Fruit fly (Drosophila melanogaster) whole organism, embryonic: ENCODE results near the gene CG5521.

Experiments used
- Blimp-1 ChIP-seq: fragments of 200-800 bp; sonication (Bioruptor generic); optimal IDR thresholded peaks from 3 replicates; lab custom pipeline; 2018; ENCODE audit warnings: missing biosample characterization, missing genetic modification characterization, mild to moderate bottlenecking, moderate library complexity, missing genetic modification reagents
- CG11504 ChIP-seq: fragments of 200-800 bp; sonication (Bioruptor generic); optimal IDR thresholded peaks from 3 replicates; lab custom pipeline; 2019; ENCODE audit warnings: missing biosample characterization, mild to moderate bottlenecking, missing genetic modification characterization, moderate library complexity
- CG12299 ChIP-seq: fragments of 200-800 bp; sonication (Bioruptor generic); optimal IDR thresholded peaks from 2 replicates; lab custom pipeline; 2018; ENCODE audit warnings: missing biosample characterization, mild to moderate bottlenecking, missing genetic modification characterization
- CG14710 ChIP-seq: fragments of 200-800 bp; sonication (Bioruptor generic); optimal IDR thresholded peaks from 3 replicates; lab custom pipeline; 2019; ENCODE audit warnings: missing biosample characterization, mild to moderate bottlenecking, missing genetic modification characterization, moderate library complexity
- CG15601 ChIP-seq: fragments of 200-800 bp; sonication (Bioruptor generic); optimal IDR thresholded peaks from 3 replicates; lab custom pipeline; 2019; ENCODE audit warnings: missing biosample characterization, mild to moderate bottlenecking, missing genetic modification characterization, moderate library complexity
- CG16813 ChIP-seq: fragments of 200-800 bp; sonication (Bioruptor generic); IDR thresholded peaks from 3 replicates; pipeline ENCODE4 v1.3.6; 2022; ENCODE audit warnings: missing biosample characterization, missing genetic modification characterization; ENCODE audit not compliant: partially characterized antibody
- CG16863 ChIP-seq: fragments of 200-800 bp; sonication (Bioruptor generic); optimal IDR thresholded peaks from 3 replicates; lab custom pipeline; 2016; ENCODE audit warnings: missing biosample characterization, missing genetic modification characterization
- CG17361 ChIP-seq: fragments of 200-800 bp; sonication (Bioruptor generic); IDR thresholded peaks from 3 replicates; pipeline ENCODE4 v1.3.6; 2022; ENCODE audit warnings: missing biosample characterization, missing genetic modification characterization
- CG17568 ChIP-seq: fragments of 200-800 bp; sonication (Bioruptor generic); optimal IDR thresholded peaks from 2 replicates; lab custom pipeline; 2018; ENCODE audit warnings: missing biosample characterization, mild to moderate bottlenecking, missing genetic modification characterization, moderate library complexity
- CG2678 ChIP-seq: fragments of 200-800 bp; sonication (Bioruptor generic); optimal IDR thresholded peaks from 3 replicates; lab custom pipeline; 2019; ENCODE audit warnings: missing biosample characterization, mild to moderate bottlenecking, missing genetic modification characterization, moderate library complexity
- CG30020 ChIP-seq: fragments of 200-800 bp; optimal IDR thresholded peaks from 2 replicates; lab custom pipeline; 2019; ENCODE audit warnings: missing biosample characterization, mild to moderate bottlenecking, missing genetic modification characterization, moderate library complexity
- CG33557 ChIP-seq: fragments of 200-800 bp; sonication (Bioruptor generic); optimal IDR thresholded peaks from 2 replicates; lab custom pipeline; 2019; ENCODE audit warnings: missing biosample characterization, mild to moderate bottlenecking, missing genetic modification characterization, moderate library complexity
- CG4360 ChIP-seq: fragments of 200-800 bp; sonication (Bioruptor generic); IDR thresholded peaks from 2 replicates; pipeline ENCODE4 v1.3.6; 2022; ENCODE audit warnings: missing biosample characterization, missing genetic modification characterization
- CG4404 ChIP-seq: fragments of 200-800 bp; sonication (Bioruptor generic); IDR thresholded peaks from 2 replicates; pipeline ENCODE4 v1.3.6; 2022; ENCODE audit warnings: missing biosample characterization, missing genetic modification characterization
- CG4854 ChIP-seq: fragments of 200-800 bp; sonication (Bioruptor generic); optimal IDR thresholded peaks from 2 replicates; lab custom pipeline; 2016; ENCODE audit warnings: missing biosample characterization, missing genetic modification characterization, inconsistent platforms
- CG7372 ChIP-seq: fragments of 200-800 bp; sonication (Bioruptor generic); IDR thresholded peaks from 2 replicates; pipeline ENCODE4 v1.3.6; 2022; ENCODE audit warnings: missing biosample characterization, missing genetic modification characterization
- CG7963 ChIP-seq: fragments of 200-800 bp; sonication (Bioruptor generic); IDR thresholded peaks from 3 replicates; pipeline ENCODE4 v1.3.6; 2022; ENCODE audit warnings: missing biosample characterization, missing genetic modification characterization; ENCODE audit not compliant: partially characterized antibody
- CG8281 ChIP-seq: fragments of 200-800 bp; sonication (Bioruptor generic); optimal IDR thresholded peaks from 2 replicates; lab custom pipeline; 2018; ENCODE audit warnings: missing biosample characterization, mild to moderate bottlenecking, missing genetic modification characterization, moderate library complexity
- Camta ChIP-seq: fragments of 200-800 bp; sonication (Bioruptor generic); optimal IDR thresholded peaks from 2 replicates; lab custom pipeline; 2016; ENCODE audit warnings: missing biosample characterization, missing genetic modification characterization
- Dll ChIP-seq: fragments of 200-800 bp; sonication (Bioruptor generic); IDR thresholded peaks from 4 replicates; pipeline ENCODE4 v1.3.6; 2022; ENCODE audit warnings: missing biosample characterization, missing genetic modification characterization; ENCODE audit not compliant: partially characterized antibody
- Doc3 ChIP-seq: fragments of 200-800 bp; sonication (Bioruptor generic); IDR thresholded peaks from 3 replicates; pipeline ENCODE4 v1.3.6; 2022; ENCODE audit warnings: missing biosample characterization, missing genetic modification characterization; ENCODE audit not compliant: partially characterized antibody
- Dp ChIP-seq: fragments of 200-800 bp; sonication (Bioruptor generic); optimal IDR thresholded peaks from 2 replicates; lab custom pipeline; 2018; ENCODE audit warnings: missing biosample characterization, mild to moderate bottlenecking, missing genetic modification characterization, moderate library complexity
- Eip74EF ChIP-seq, 2 experiments: fragments of 200-800 bp in 1 of 2; fragments of >200 bp in 1 of 2; sonication (Bioruptor generic) in 1 of 2; optimal IDR thresholded peaks; 2 replicates each; lab custom pipeline; 2017 to 2019; ENCODE audit warnings: missing biosample characterization in 2 of 2, missing genetic modification characterization in 2 of 2, mild to moderate bottlenecking in 1 of 2, moderate library complexity in 1 of 2
- H2.0 ChIP-seq: fragments of 200-800 bp; sonication (Bioruptor generic); IDR thresholded peaks from 2 replicates; pipeline ENCODE4 v1.3.6; 2022; ENCODE audit warnings: missing biosample characterization, missing genetic modification characterization
- HmgZ ChIP-seq: fragments of 200-800 bp; sonication (Bioruptor generic); optimal IDR thresholded peaks from 2 replicates; lab custom pipeline; 2018; ENCODE audit warnings: missing biosample characterization, mild to moderate bottlenecking, missing genetic modification characterization
- Med ChIP-seq: fragments of 200-800 bp; sonication (Bioruptor generic); peaks from one replicate; lab custom pipeline; 2016; ENCODE audit warnings: missing biosample characterization, missing genetic modification characterization, mild to moderate bottlenecking, inconsistent platforms, moderate library complexity
- Myb ChIP-seq: fragments of 200-800 bp; sonication (Bioruptor generic); optimal IDR thresholded peaks from 2 replicates; lab custom pipeline; 2016; ENCODE audit warnings: missing biosample characterization, missing genetic modification characterization
- Nf-YC ChIP-seq: fragments of 200-800 bp; optimal IDR thresholded peaks from 3 replicates; lab custom pipeline; 2019; ENCODE audit warnings: missing biosample characterization, mild to moderate bottlenecking, missing genetic modification characterization, moderate library complexity
- Opbp ChIP-seq: fragments of 200-800 bp; sonication (Bioruptor generic); IDR thresholded peaks from 3 replicates; pipeline ENCODE4 v1.3.6; 2022; ENCODE audit warnings: missing biosample characterization, missing genetic modification characterization; ENCODE audit not compliant: partially characterized antibody
- Pdp1 ChIP-seq, 2 experiments: fragments of 200-800 bp; sonication (Bioruptor generic); optimal IDR thresholded peaks; 3 replicates each; lab custom pipeline; 2016; ENCODE audit warnings: missing biosample characterization in 2 of 2, missing genetic modification characterization in 2 of 2, mild to moderate bottlenecking in 1 of 2, moderate library complexity in 1 of 2
- Rx ChIP-seq: fragments of 200-800 bp; sonication (Bioruptor generic); IDR thresholded peaks from 2 replicates; pipeline ENCODE4 v1.3.6; 2022; ENCODE audit warnings: missing biosample characterization, missing genetic modification characterization
- Xrp1 ChIP-seq: fragments of 200-800 bp; sonication (Bioruptor generic); IDR thresholded peaks from 2 replicates; pipeline ENCODE4 v1.3.6; 2022; ENCODE audit warnings: missing biosample characterization, missing genetic modification characterization
- ap ChIP-seq: fragments of 200-800 bp; sonication (Bioruptor generic); IDR thresholded peaks from 2 replicates; pipeline ENCODE4 v1.3.6; 2022; ENCODE audit warnings: missing biosample characterization, missing genetic modification characterization
- bbx ChIP-seq: fragments of 200-800 bp; sonication (Bioruptor generic); IDR thresholded peaks from 2 replicates; pipeline ENCODE4 v1.3.6; 2022; ENCODE audit warnings: missing biosample characterization, missing genetic modification characterization; ENCODE audit not compliant: partially characterized antibody
- cas ChIP-seq: fragments of 200-800 bp; sonication (Bioruptor generic); IDR thresholded peaks from 2 replicates; pipeline ENCODE4 v1.3.6; 2022; ENCODE audit warnings: missing biosample characterization, missing genetic modification characterization
- gem ChIP-seq: fragments of 200-800 bp; sonication (Bioruptor generic); optimal IDR thresholded peaks from 2 replicates; lab custom pipeline; 2019; ENCODE audit warnings: missing biosample characterization, mild to moderate bottlenecking, missing genetic modification characterization, moderate library complexity
- inv ChIP-seq: fragments of 200-800 bp; sonication (Bioruptor generic); IDR thresholded peaks from 2 replicates; pipeline ENCODE4 v1.3.6; 2022; ENCODE audit warnings: missing biosample characterization, missing genetic modification characterization; ENCODE audit not compliant: partially characterized antibody
- lola ChIP-seq, 3 experiments: fragments of >200 bp in 2 of 3; fragments of 200-800 bp in 1 of 3; sonication (Bioruptor generic) in 1 of 3; optimal IDR thresholded peaks; 2 replicates each; lab custom pipeline; 2017 to 2019; ENCODE audit warnings: missing biosample characterization in 3 of 3, missing genetic modification characterization in 3 of 3, mild to moderate bottlenecking in 1 of 3, moderate library complexity in 1 of 3
- nerfin-2 ChIP-seq: fragments of 200-800 bp; sonication (Bioruptor generic); IDR thresholded peaks from 2 replicates; pipeline ENCODE4 v1.3.6; 2022; ENCODE audit warnings: missing biosample characterization, missing genetic modification characterization; ENCODE audit not compliant: partially characterized antibody
- nmo ChIP-seq: fragments of 200-800 bp; sonication (Bioruptor generic); optimal IDR thresholded peaks from 2 replicates; lab custom pipeline; 2018; ENCODE audit warnings: missing biosample characterization, mild to moderate bottlenecking, missing genetic modification characterization, moderate library complexity
- phol ChIP-seq: fragments of 200-800 bp; sonication (Bioruptor generic); optimal IDR thresholded peaks from 3 replicates; lab custom pipeline; 2018; ENCODE audit warnings: missing biosample characterization, mild to moderate bottlenecking, missing genetic modification characterization, moderate library complexity
- sens ChIP-seq: fragments of 200-800 bp; sonication (Bioruptor generic); peaks from one replicate; lab custom pipeline; 2016; ENCODE audit warnings: missing biosample characterization, missing genetic modification characterization
- sna ChIP-seq: fragments of 200-800 bp; sonication (Bioruptor generic); IDR thresholded peaks from 2 replicates; pipeline ENCODE4 v1.3.6; 2022; ENCODE audit warnings: missing biosample characterization, missing genetic modification characterization; ENCODE audit not compliant: partially characterized antibody
- sqz ChIP-seq: fragments of 200-800 bp; sonication (Bioruptor generic); optimal IDR thresholded peaks from 3 replicates; lab custom pipeline; 2018; ENCODE audit warnings: missing biosample characterization, mild to moderate bottlenecking, missing genetic modification characterization
- tna ChIP-seq: fragments of 200-800 bp; sonication (Bioruptor generic); IDR thresholded peaks from 2 replicates; pipeline ENCODE4 v1.3.6; 2022; ENCODE audit warnings: missing biosample characterization, missing genetic modification characterization; ENCODE audit not compliant: partially characterized antibody
- unc-4 ChIP-seq: fragments of 200-800 bp; sonication (Bioruptor generic); IDR thresholded peaks from 2 replicates; pipeline ENCODE4 v1.3.6; 2022; ENCODE audit warnings: missing biosample characterization, missing genetic modification characterization; ENCODE audit not compliant: partially characterized antibody

Gene CG5521

DNA sequence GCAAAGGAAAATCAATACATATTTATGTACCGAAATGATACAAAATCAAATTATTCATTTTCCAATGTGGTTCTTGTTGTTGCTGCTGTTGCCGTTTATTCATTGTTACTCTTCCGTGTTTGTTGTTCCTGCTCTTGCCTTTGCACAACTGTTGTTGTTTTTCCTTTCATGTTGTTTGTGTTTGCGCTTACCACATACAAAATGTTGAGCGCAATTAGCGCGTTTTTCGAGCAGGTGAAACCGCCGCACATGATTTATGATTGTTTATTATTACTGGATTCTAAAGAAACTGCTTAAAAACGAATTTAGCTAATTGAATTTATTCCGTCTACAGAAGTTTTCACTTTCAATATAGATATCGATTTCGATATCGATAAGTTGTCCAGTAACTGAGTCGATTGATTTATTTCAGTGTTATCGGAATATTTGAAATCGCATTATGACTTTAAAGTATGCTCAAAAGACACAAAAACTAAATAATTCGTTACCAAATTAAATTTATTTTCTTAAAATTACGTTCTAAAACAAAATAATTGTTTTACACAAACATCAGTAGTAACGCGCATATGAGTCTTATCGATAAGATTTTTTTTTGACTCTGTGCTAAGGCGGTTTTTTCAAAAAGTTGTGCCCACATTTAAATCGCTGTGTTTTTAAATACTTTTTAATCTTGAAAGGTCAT is 2.1 kb upstream of the CG5521 start, which contains the start of gene Tsp97E (continued):
- no peak for TF ChIP-seq gem (tag; lab: Kevin White, UChicago)
- peak; percentile 22 for TF ChIP-seq CG30020
- peak; percentile 6 for TF ChIP-seq CG8281
- peak; percentile 91 for TF ChIP-seq CG4360 (GFP tag; lab: Robert Waterston, UW)
- peak; percentile 32 for TF ChIP-seq CG15601 (tag; lab: Kevin White, UChicago)
- TF ChIP-seq tna (GFP tag; lab: Robert Waterston, UW): peak; percentile 75
- TF ChIP-seq CG17361 (GFP tag; lab: Robert Waterston, UW): peak; percentile 49; the same call in 2 of the 3 replicates
- TF ChIP-seq ap (GFP tag; lab: Robert Waterston, UW): no peak
- peak in 1 of 3 experiments; percentile 2 for TF ChIP-seq lola (GFP tag; optimal IDR thresholded peaks at IDR 0.05; lab: Kevin White, UChicago)
- no peak for TF ChIP-seq H2.0 (GFP tag; lab: Robert Waterston, UW)
- no peak for TF ChIP-seq CG7372
- TF ChIP-seq CG4404 (GFP tag; lab: Robert Waterston, UW): no peak
- TF ChIP-seq HmgZ: peak; percentile 38
- 0 out of 2 replicates have a peak, but pooled peaks have one; percentile 14 for TF ChIP-seq Xrp1 (GFP tag; lab: Robert Waterston, UW)
- TF ChIP-seq Rx (GFP tag; lab: Robert Waterston, UW): no peak
- TF ChIP-seq CG14710 (tag; lab: Kevin White, UChicago): peak; percentile 64
- peak; percentile 19 for TF ChIP-seq CG2678 (tag; lab: Kevin White, UChicago)
- peak; percentile 45 for TF ChIP-seq nmo (GFP tag; lab: Kevin White, UChicago)
- peak; percentile 32 for TF ChIP-seq CG11504
- peak; percentile 80; the same call in 2 of the 3 replicates for TF ChIP-seq CG7963 (GFP tag; lab: Robert Waterston, UW)
- peak; percentile 63 for TF ChIP-seq inv
- peak; percentile 44 for TF ChIP-seq CG17568 (GFP tag; lab: Kevin White, UChicago)
- peak; percentile 75; the same call in 1 of the 2 replicates for TF ChIP-seq bbx (GFP tag; lab: Robert Waterston, UW)
- TF ChIP-seq Med (GFP tag; lab: Kevin White, UChicago): peak; percentile 22
- peak; percentile 23 for TF ChIP-seq Myb (GFP tag; lab: Kevin White, UChicago)
- TF ChIP-seq cas (GFP tag; lab: Robert Waterston, UW): no peak
- TF ChIP-seq Opbp (GFP tag; lab: Robert Waterston, UW): 0 out of 3 replicates have a peak, but pooled peaks have one; percentile 32
- TF ChIP-seq Camta (GFP tag; lab: Kevin White, UChicago): no peak
- TF ChIP-seq Doc3 (GFP tag; lab: Robert Waterston, UW): peak; percentile 78
- TF ChIP-seq Eip74EF (GFP tag; optimal IDR thresholded peaks at IDR 0.05; lab: Kevin White, UChicago): peak in 1 of 2 experiments; percentile 94
- peak; percentile 95 for TF ChIP-seq Dp
- TF ChIP-seq unc-4 (GFP tag; lab: Robert Waterston, UW): peak; percentile 75
- peak; percentile 38 for TF ChIP-seq Nf-YC
- peak; percentile 91 for TF ChIP-seq nerfin-2
- peak; percentile 88 for TF ChIP-seq sna
- peak; percentile 87 for TF ChIP-seq Dll (GFP tag; lab: Robert Waterston, UW)
- peak; percentile 68 for TF ChIP-seq CG33557 (GFP tag; lab: Kevin White, UChicago)
- peak in 1 of 2 experiments; percentile 35 for TF ChIP-seq Pdp1 (GFP tag; optimal IDR thresholded peaks at IDR 0.05; lab: Kevin White, UChicago)
- peak; percentile 92 for TF ChIP-seq sqz (GFP tag; lab: Kevin White, UChicago)
- TF ChIP-seq sens (GFP tag; lab: Kevin White, UChicago): peak; percentile 67
- TF ChIP-seq Blimp-1 (GFP tag; lab: Kevin White, UChicago): peak; percentile 100
- peak; percentile 72 for TF ChIP-seq CG16813
- no peak for TF ChIP-seq CG12299 (tag; lab: Kevin White, UChicago)
- TF ChIP-seq CG16863: no peak
- no peak for TF ChIP-seq CG4854 (GFP tag; lab: Kevin White, UChicago)
- TF ChIP-seq phol (tag; lab: Kevin White, UChicago): peak; percentile 15
